Fruit fly (Drosophila melanogaster) ovary, adult (tissue): ENCODE results near the gene CG33322.

Experiments used
- CG17801 ChIP-seq: fragments of 200-800 bp; optimal IDR thresholded peaks from 2 replicates; lab custom pipeline; 2019; ENCODE audit warnings: missing biosample characterization, mild to moderate bottlenecking, missing genetic modification characterization, moderate library complexity; ENCODE audit not compliant: partially characterized antibody

CG33322 gene

dm6 chr2L:20816140-20816539, at the start of gene CG33322:
CG33322 (minus strand) TSS chr2L:20816240.
- no peak for TF ChIP-seq CG17801

dm6 chr2L:20864764-20865265, 48.8 kb upstream of the CG33322 start, which contains the start of gene CG9338:
CG9338 (plus strand) TSS chr2L:20865215.
- peak; percentile 73 for TF ChIP-seq CG17801

dm6 chr2L:20858371-20859340, 42.6 kb upstream of the CG33322 start, which contains the start of gene bero:
bero (plus strand) TSS chr2L:20858695.
- TF ChIP-seq CG17801, result no peak

DNA sequence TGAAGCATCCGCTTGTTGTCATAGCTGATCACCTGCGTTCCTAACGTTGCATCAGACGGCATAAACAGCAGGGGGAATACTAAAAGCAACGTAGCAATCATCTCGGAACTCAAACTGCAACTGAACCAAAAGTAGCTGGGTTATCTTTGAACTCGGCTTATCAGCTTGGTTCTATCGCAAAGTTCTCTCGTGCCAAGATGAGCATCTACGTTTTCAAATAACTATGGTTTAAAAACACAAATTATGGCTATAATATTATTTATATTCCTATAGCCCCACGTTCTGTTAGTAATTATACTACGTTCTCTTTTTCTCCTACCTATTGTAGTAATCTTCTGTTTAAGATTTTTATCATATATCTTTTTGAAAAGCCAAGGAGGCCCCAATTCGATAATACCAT, 41.8 kb upstream of the CG33322 start, which contains the start of gene CG14400:
Gene CG14400, minus strand, starts transcription at position 101 of the 400 bp plus-strand sequence.
- no peak for TF ChIP-seq CG17801

DNA sequence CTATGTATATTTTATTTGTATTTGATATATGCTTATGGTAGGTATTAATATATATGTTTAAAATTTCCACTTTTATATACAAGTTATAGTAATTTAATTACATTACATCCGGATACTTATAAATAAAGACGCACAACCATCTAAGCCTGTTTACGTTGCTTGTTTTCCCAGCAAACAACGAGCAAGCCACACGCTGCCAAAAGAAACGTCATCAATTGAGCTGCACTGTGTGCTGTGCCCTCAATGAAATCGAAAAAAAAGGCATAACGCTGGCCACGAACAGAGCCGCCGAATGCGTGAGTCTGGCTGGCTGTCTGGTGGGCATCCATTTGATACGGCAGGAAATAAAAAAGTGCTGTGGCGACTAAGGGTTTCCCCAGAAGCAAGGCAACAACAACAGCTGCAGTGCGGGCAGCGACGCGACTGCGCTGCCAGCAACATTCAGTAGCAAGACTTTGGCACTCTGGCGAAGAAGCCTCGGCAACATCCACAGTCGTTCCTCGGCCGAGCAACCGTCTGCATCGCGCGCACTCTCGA, 36.1 kb upstream of the CG33322 start, which contains the start of gene twit:
Gene twit, plus strand, starts transcription at position 487 of the 537 bp plus-strand sequence.
- TF ChIP-seq CG17801, result no peak

- no peak for TF ChIP-seq CG17801
Measured at dm6 chr2L:20851592-20851991, 35.6 kb upstream of the CG33322 start.

DNA sequence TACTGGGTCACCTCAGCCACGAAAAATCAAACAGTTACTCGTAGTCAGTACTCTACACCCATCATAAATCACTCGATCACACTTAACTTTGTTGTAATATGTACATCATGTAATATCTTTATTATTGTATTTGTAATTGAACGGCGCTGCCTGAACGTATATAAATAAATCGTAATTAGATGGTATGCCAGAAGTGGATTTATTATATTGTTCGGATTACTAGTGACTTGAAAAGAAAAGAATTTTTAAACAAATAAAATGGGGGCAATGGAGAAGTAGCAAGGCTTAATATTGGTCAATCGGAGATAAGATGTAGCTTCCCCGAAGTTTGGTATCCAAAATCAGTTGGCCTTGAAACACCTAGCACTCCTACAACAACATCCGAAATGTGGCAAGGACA, 33.0 kb upstream of the CG33322 start, which contains the start of gene CG14402:
Gene CG14402, plus strand, starts transcription at position 301 of the 400 bp plus-strand sequence.
- TF ChIP-seq CG17801, result no peak

DNA sequence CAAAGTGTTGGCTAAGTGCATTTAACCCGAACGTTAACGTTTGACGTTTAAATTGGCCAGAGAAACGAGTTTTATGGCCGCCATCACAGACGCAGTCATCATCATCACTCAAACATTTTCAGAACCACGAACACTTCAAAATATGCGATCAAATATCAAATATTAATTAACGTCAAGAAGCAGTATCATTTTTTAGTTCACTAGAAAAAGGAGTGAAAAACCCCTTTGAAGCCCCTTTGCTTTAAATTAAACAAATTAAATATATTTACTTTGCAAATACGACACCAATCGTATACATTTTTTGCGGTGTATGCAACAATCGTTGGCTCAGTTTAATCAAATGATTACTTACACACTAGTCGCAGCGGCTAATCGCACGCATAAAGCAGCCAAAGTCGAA, 28.3 kb upstream of the CG33322 start:
- no peak for TF ChIP-seq CG17801

DNA sequence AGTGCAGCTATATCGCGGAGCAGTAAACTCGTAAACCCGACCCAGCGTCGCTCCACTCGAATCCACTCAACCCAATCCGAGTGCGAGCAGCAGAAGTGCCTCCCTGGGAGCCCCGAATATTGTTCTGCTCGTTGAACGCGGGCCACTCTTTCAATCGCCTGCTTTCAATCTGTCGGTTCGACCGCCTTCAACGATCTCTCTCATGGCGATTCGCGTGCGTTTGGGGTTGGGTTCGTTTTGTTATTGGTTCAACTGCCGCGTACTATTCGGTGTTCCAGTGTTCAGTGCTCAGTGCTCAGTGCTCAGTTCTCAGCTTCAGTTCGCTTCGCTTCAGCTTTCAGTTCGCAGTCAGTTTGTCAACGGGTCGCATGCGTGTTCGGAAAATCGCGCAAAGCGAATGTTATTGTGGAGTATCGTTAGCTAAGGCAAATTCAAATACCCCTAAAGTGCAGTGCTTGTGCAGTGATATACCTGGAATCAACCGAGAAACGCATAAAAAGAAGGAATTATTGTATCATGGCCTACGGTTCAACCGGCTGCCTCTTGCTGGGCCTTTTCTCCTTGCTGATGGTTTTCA, 24.5 kb upstream of the CG33322 start, which contains the start of gene CG31676:
Gene CG31676, plus strand, starts transcription at position 289 of the 577 bp plus-strand sequence.
- TF ChIP-seq CG17801, result no peak

- TF ChIP-seq CG17801, result no peak
Measured at dm6 chr2L:20840006-20840405, 24.0 kb upstream of the CG33322 start.

dm6 chr2L:20837885-20838284, 21.8 kb upstream of the CG33322 start, which contains the start of gene Spn38F:
Spn38F (minus strand) TSS chr2L:20837985.
- no peak for TF ChIP-seq CG17801

DNA sequence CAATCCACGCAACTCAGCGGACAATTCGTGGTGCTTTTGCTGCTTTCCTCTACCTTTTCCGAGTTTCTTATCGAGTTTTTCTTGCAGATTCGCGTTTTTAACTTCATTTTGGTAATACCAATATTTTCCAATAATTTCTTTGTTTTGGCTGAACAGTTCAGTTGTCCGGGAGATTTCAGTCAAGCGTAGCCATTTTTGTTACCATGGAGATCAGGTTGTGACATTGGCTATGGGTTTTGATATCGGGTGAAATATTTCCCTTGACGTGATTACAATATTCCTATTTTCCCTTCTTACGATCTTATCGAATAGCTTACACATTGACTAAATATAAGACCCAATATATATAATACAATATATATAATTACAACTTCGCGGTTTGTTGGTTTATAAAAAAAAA, 19.5 kb upstream of the CG33322 start, which contains the start of gene Oseg5:
Gene Oseg5, minus strand, starts transcription at position 340 of the 400 bp plus-strand sequence.
- no peak for TF ChIP-seq CG17801

DNA sequence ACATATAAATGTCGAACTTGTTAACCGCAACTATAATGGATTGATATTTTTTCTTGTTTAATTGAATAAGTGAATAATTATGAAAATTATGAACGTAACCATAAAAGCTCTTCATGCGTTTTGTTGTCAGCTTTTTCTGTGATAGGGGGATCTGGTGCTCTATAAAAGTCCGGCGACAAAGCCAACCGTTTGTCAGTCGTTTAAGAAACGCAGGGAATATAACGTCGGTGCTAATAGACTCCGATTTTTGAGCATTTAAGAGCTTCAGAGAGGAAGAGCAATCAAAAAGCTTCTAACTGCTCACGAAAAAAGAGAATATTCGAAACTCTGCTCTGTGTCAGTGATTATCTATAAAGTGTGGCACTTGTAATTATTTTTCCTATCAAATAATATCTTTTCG, 15.0 kb upstream of the CG33322 start, which contains the start of gene CG31674:
Gene CG31674, plus strand, starts transcription at position 203 of the 400 bp plus-strand sequence.
- TF ChIP-seq CG17801, result peak; percentile 34

DNA sequence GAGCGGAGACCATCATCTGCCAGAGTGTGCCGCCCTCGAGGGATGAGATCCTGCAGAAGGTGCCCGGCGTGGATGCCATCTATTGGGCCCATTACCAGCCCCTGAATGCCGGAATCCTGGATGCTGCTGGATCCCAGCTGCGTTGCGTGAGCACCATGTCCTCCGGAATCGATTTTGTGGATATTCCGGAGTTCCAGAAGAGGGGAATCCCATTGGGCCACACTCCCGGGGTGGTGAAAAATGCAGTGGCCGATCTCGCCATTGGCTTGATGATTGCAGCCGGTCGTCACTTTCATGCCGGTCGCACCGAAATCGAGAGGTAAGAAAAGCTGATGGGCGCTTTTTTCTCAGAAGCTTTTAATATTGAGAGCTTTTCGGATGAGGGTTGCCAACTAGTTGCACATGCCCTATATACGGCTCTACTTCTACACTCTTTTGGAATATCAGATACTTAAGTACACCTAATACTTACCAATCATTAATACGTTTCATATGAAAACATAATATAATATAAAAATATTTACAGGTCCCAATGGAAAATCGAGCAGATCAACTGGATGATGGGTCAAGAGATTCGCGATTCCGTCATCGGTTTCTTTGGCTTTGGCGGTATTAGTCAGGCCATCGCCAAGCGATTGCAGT, 13.8 kb upstream of the CG33322 start:
- peak; percentile 26 for TF ChIP-seq CG17801

DNA sequence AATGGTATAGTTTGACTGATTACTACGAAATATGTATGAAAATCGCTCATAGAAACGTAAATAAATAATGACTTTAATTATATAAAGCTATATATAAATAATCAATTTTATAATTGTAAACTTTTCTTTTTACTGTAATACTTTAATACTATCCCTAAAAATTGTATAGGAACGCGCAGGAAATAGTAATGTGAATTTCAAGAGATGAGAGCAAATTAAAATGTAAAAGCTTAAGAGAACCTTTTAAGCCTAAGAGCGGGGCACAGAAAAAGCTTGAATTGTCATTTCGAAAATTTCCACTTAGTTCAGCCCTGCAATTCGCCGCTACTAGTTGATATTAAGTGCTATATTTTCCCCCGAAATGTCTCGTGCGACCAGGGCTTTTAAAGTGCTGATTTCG, 13.3 kb upstream of the CG33322 start, which contains the start of gene CG31673:
Gene CG31673, plus strand, starts transcription at position 301 of the 400 bp plus-strand sequence.
- TF ChIP-seq CG17801, result no peak

DNA sequence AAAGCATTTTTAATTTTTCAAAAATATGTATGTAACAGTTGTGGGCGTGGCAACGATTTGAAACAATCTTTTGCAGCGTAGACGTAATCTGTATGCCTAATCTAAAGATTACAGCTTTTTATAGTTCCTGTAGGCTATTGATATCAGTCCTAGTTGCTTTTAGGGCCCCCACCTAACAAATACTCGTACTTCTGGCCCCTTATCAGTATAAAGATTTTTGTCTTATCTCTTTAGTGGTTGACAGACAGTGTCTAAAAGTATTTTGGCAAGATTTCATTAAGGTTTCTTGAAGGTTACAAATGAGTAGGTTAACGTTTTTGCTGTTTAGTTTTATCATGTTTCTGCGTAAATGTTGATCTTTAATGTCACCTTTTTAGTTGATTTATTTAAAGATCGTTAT, 12.7 kb upstream of the CG33322 start:
- no peak for TF ChIP-seq CG17801
